Worm (Caenorhabditis elegans): ENCODE data around the gene chca-1.

- TF ChIP-seq unc-3 (GFP tag; conservative IDR thresholded peaks at IDR 0.05) (no peak), unc-3 (tag; optimal IDR thresholded peaks at IDR 0.05) (no peak), ceh-19 (GFP tag; optimal IDR thresholded peaks at IDR 0.05) (no peak), elt-2 (tag; optimal IDR thresholded peaks at IDR 0.05) (no peak), ceh-9 (tag; optimal IDR thresholded peaks at IDR 0.05) (no peak)
Observed at ce11 chrIV:9633889-9634288, 17.3 kb upstream of the chca-1 start.
